Worm (Caenorhabditis elegans): ENCODE data around the gene T21D12.7.

DNA sequence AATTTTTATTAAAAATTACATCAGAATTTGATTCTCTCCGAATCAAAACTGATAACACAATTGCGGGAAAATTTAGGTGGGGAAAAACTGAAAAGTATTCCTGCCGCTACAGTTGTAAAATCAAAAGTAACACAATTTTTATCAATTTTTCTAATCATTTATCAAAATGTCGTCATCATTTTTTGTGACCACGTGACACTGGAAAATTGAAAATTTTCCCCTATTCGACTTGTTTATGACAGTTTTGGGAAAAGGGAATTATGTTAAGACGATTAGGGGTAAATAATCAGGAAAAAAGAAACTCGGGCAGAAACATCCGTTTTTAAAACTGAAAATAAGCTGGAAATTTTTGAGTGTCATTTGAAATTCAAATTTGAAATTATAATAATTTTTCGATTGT, 5.6 kb upstream of the T21D12.7 start:
- TF ChIP-seq mdl-1 (tag; optimal IDR thresholded peaks at IDR 0.05) (peak in 1 of 2 experiments; percentile 25), ZK546.5 (tag; optimal IDR thresholded peaks at IDR 0.05) (no peak), lsy-2 (tag; optimal IDR thresholded peaks at IDR 0.05) (peak in 1 of 2 experiments; percentile 13), lin-39 (tag; optimal IDR thresholded peaks at IDR 0.05) (no peak), nhr-6 (tag; optimal IDR thresholded peaks at IDR 0.05) (no peak), elt-3 (tag; optimal IDR thresholded peaks at IDR 0.05) (no peak), F13H6.1 (tag; optimal IDR thresholded peaks at IDR 0.05) (no peak), skn-1 (tag; optimal IDR thresholded peaks at IDR 0.05) (no peak), unc-62 (GFP tag; optimal IDR thresholded peaks at IDR 0.05) (no peak), R02D3.7 (tag; optimal IDR thresholded peaks at IDR 0.05) (no peak)
